Fruit fly (Drosophila melanogaster) Kc167 (cell line): ENCODE results near the gene CG14207.

Source experiments
- Myc ChIP-seq: fragments of >200 bp; optimal IDR thresholded peaks from 2 replicates; lab custom pipeline; 2017; ENCODE audit warnings: missing external identifiers
- Sin3A ChIP-seq: fragments of >200 bp; optimal IDR thresholded peaks from 2 replicates; lab custom pipeline; 2018; ENCODE audit warnings: missing external identifiers
- h ChIP-seq: fragments of >200 bp; optimal IDR thresholded peaks from 3 replicates; lab custom pipeline; 2018; ENCODE audit warnings: missing external identifiers
- insv ChIP-seq: fragments of >200 bp; optimal IDR thresholded peaks from 3 replicates; lab custom pipeline; 2018; ENCODE audit warnings: missing external identifiers
- psq ChIP-seq: fragments of >200 bp; optimal IDR thresholded peaks from 2 replicates; lab custom pipeline; 2017; ENCODE audit warnings: missing external identifiers
- ttk ChIP-seq: sonication (Bioruptor generic); optimal IDR thresholded peaks from 2 replicates; lab custom pipeline; 2017; ENCODE audit warnings: missing external identifiers

DNA sequence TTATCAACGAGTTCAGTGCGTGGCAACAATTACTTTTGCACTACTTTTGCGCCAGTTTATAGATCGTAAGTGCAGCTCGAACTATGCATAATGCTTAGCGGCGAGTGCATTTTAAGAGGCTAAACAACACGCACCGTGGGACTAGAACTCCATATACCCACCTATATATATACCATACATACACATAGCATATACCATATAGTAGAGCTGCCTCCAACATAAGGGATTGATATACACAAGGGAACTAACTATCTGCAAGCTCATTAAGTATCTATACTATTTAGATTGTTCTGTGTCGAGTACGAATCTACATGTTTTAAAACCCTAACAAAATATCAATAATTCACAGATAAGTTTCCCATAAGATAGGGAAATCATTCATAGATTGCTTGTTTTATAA is 23.1 kb upstream of the CG14207 start, which contains the start of gene CG14218:
- TF ChIP-seq Myc (no peak), h (no peak), Sin3A (lab: Kevin White, UChicago) (no peak), psq (no peak), ttk (lab: Kevin White, UChicago) (no peak), insv (lab: Kevin White, UChicago) (no peak)
